Fruit fly (Drosophila melanogaster) whole organism, embryonic: Measurements from ENCODE around the gene Gr93d.

Source experiments
- ATbp ChIP-seq: fragments of 200-800 bp; sonication (Bioruptor generic); optimal IDR thresholded peaks from 2 replicates; lab custom pipeline; 2017; ENCODE audit warnings: missing biosample characterization, mild to moderate bottlenecking, missing genetic modification characterization, missing genetic modification reagents
- Atf-2 ChIP-seq: fragments of 200-800 bp; sonication (Bioruptor generic); optimal IDR thresholded peaks from 2 replicates; lab custom pipeline; 2016; ENCODE audit warnings: missing biosample characterization, missing genetic modification characterization
- CG1024 ChIP-seq: fragments of 200-800 bp; sonication (Bioruptor generic); IDR thresholded peaks from 2 replicates; pipeline ENCODE4 v1.3.6; 2022; ENCODE audit warnings: missing biosample characterization, missing genetic modification characterization
- CG10543 ChIP-seq: fragments of 200-800 bp; sonication (Bioruptor generic); optimal IDR thresholded peaks from 3 replicates; lab custom pipeline; 2017; ENCODE audit warnings: missing biosample characterization, mild to moderate bottlenecking, missing genetic modification characterization, moderate library complexity
- CG10979 ChIP-seq: fragments of 200-800 bp; sonication (Bioruptor generic); optimal IDR thresholded peaks from 2 replicates; lab custom pipeline; 2018; ENCODE audit warnings: missing biosample characterization, mild to moderate bottlenecking, missing genetic modification characterization, moderate library complexity
- CG11398 ChIP-seq: fragments of 200-800 bp; sonication (Bioruptor generic); optimal IDR thresholded peaks from 2 replicates; lab custom pipeline; 2016; ENCODE audit warnings: missing biosample characterization, missing genetic modification characterization
- CG11723 ChIP-seq: fragments of 200-800 bp; sonication (Bioruptor generic); optimal IDR thresholded peaks from 2 replicates; lab custom pipeline; 2017; ENCODE audit warnings: missing biosample characterization, mild to moderate bottlenecking, missing genetic modification characterization
- CG12744 ChIP-seq: fragments of 200-800 bp; sonication (Bioruptor generic); optimal IDR thresholded peaks from 2 replicates; lab custom pipeline; 2016; ENCODE audit warnings: missing biosample characterization, missing genetic modification characterization
- CG13123 ChIP-seq: fragments of 200-800 bp; sonication (Bioruptor generic); optimal IDR thresholded peaks from 2 replicates; lab custom pipeline; 2016; ENCODE audit warnings: missing biosample characterization, missing genetic modification characterization
- CG13287 ChIP-seq: fragments of 200-800 bp; sonication (Bioruptor generic); IDR thresholded peaks from 2 replicates; pipeline ENCODE4 v1.3.6; 2022; ENCODE audit warnings: missing biosample characterization, missing genetic modification characterization; ENCODE audit not compliant: partially characterized antibody
- CG1647 ChIP-seq: fragments of 200-800 bp; sonication (Bioruptor generic); optimal IDR thresholded peaks from 3 replicates; lab custom pipeline; 2016; ENCODE audit warnings: missing biosample characterization, missing genetic modification characterization
- CG17328 ChIP-seq: fragments of 200-800 bp; sonication (Bioruptor generic); IDR thresholded peaks from 2 replicates; pipeline ENCODE4 v1.3.6; 2022; ENCODE audit warnings: missing biosample characterization, missing genetic modification characterization
- CG4328 ChIP-seq: fragments of 200-800 bp; sonication (Bioruptor generic); optimal IDR thresholded peaks from 3 replicates; lab custom pipeline; 2017; ENCODE audit warnings: missing biosample characterization, missing genetic modification reagents, missing genetic modification characterization
- CG43689 ChIP-seq: fragments of 200-800 bp; sonication (Bioruptor generic); IDR thresholded peaks from 2 replicates; pipeline ENCODE4 v1.3.6; 2022; ENCODE audit warnings: missing biosample characterization, missing genetic modification characterization
- CG4617 ChIP-seq: fragments of 200-800 bp; sonication (Bioruptor generic); optimal IDR thresholded peaks from 3 replicates; lab custom pipeline; 2016; ENCODE audit warnings: missing biosample characterization, missing genetic modification characterization, borderline replicate concordance
- CG6854 ChIP-seq: fragments of 200-800 bp; sonication (Bioruptor generic); optimal IDR thresholded peaks from 3 replicates; lab custom pipeline; 2017; ENCODE audit warnings: missing biosample characterization, mild to moderate bottlenecking, missing genetic modification characterization
- CG7372 ChIP-seq: fragments of 200-800 bp; sonication (Bioruptor generic); IDR thresholded peaks from 2 replicates; pipeline ENCODE4 v1.3.6; 2022; ENCODE audit warnings: missing biosample characterization, missing genetic modification characterization
- CG8089 ChIP-seq: fragments of 200-800 bp; sonication (Bioruptor generic); optimal IDR thresholded peaks from 3 replicates; lab custom pipeline; 2016; ENCODE audit warnings: missing biosample characterization, missing genetic modification characterization
- CG8924 ChIP-seq: fragments of 200-800 bp; optimal IDR thresholded peaks from 3 replicates; lab custom pipeline; 2019; ENCODE audit warnings: missing biosample characterization, mild to moderate bottlenecking, missing genetic modification characterization, moderate library complexity
- D ChIP-seq, 2 experiments: fragments of 200-800 bp in 1 of 2; fragments of >200 bp in 1 of 2; sonication (Bioruptor generic) in 1 of 2; optimal IDR thresholded peaks; 2 replicates in 1 of 2; 3 replicates in 1 of 2; lab custom pipeline; 2017; ENCODE audit warnings: mild to moderate bottlenecking in 1 of 2, missing biosample characterization in 1 of 2, missing genetic modification characterization in 1 of 2, missing genetic modification reagents in 1 of 2
- D19A ChIP-seq: fragments of 200-800 bp; optimal IDR thresholded peaks from 3 replicates; lab custom pipeline; 2019; ENCODE audit warnings: missing biosample characterization, mild to moderate bottlenecking, missing genetic modification characterization, moderate library complexity
- Dfd ChIP-seq, 2 experiments: fragments of >200 bp; optimal IDR thresholded peaks; 2 replicates each; lab custom pipeline; 2017; ENCODE audit warnings: missing biosample characterization in 2 of 2, missing genetic modification characterization in 2 of 2
- HLH3B ChIP-seq: fragments of 200-800 bp; sonication (Bioruptor generic); IDR thresholded peaks from 2 replicates; pipeline ENCODE4 v1.3.6; 2022; ENCODE audit warnings: missing biosample characterization, missing genetic modification characterization
- HmgD ChIP-seq: fragments of 200-800 bp; sonication (Bioruptor generic); optimal IDR thresholded peaks from 3 replicates; lab custom pipeline; 2016; ENCODE audit warnings: missing biosample characterization, missing genetic modification characterization
- MTF-1 ChIP-seq: fragments of 200-800 bp; sonication (Bioruptor generic); optimal IDR thresholded peaks from 2 replicates; lab custom pipeline; 2018; ENCODE audit warnings: missing biosample characterization, mild to moderate bottlenecking, missing genetic modification characterization, borderline replicate concordance
- Mrtf ChIP-seq: fragments of 200-800 bp; sonication (Bioruptor generic); IDR thresholded peaks from 3 replicates; pipeline ENCODE4 v1.3.6; 2022; ENCODE audit warnings: missing biosample characterization, missing genetic modification characterization
- Myb ChIP-seq: fragments of 200-800 bp; sonication (Bioruptor generic); optimal IDR thresholded peaks from 2 replicates; lab custom pipeline; 2016; ENCODE audit warnings: missing biosample characterization, missing genetic modification characterization
- Nf-YC ChIP-seq: fragments of 200-800 bp; optimal IDR thresholded peaks from 3 replicates; lab custom pipeline; 2019; ENCODE audit warnings: missing biosample characterization, mild to moderate bottlenecking, missing genetic modification characterization, moderate library complexity
- Oli ChIP-seq: fragments of 200-800 bp; sonication (Bioruptor generic); optimal IDR thresholded peaks from 2 replicates; lab custom pipeline; 2018; ENCODE audit warnings: missing biosample characterization, mild to moderate bottlenecking, missing genetic modification characterization, moderate library complexity
- Spps ChIP-seq: fragments of 200-800 bp; sonication (Bioruptor generic); optimal IDR thresholded peaks from 2 replicates; lab custom pipeline; 2018; ENCODE audit warnings: missing biosample characterization, mild to moderate bottlenecking, missing genetic modification characterization
- ash1 ChIP-seq: fragments of 200-800 bp; sonication (Bioruptor generic); optimal IDR thresholded peaks from 2 replicates; lab custom pipeline; 2018; ENCODE audit warnings: missing biosample characterization, mild to moderate bottlenecking, missing genetic modification characterization
- bab2 ChIP-seq: fragments of 200-800 bp; sonication (Bioruptor generic); optimal IDR thresholded peaks from 2 replicates; lab custom pipeline; 2016; ENCODE audit warnings: missing biosample characterization, missing genetic modification characterization
- caup ChIP-seq: fragments of 200-800 bp; sonication (Bioruptor generic); optimal IDR thresholded peaks from 3 replicates; lab custom pipeline; 2017; ENCODE audit warnings: missing biosample characterization, mild to moderate bottlenecking, missing genetic modification characterization, moderate library complexity; ENCODE audit not compliant: severe bottlenecking
- dmrt99B ChIP-seq: fragments of 200-800 bp; sonication (Bioruptor generic); optimal IDR thresholded peaks from 2 replicates; lab custom pipeline; 2018; ENCODE audit warnings: missing biosample characterization, mild to moderate bottlenecking, missing genetic modification characterization, moderate library complexity
- dysf ChIP-seq: fragments of 200-800 bp; sonication (Bioruptor generic); IDR thresholded peaks from 3 replicates; pipeline ENCODE4 v1.3.6; 2022; ENCODE audit warnings: missing biosample characterization, missing genetic modification characterization
- fd64A ChIP-seq: fragments of 200-800 bp; sonication (Bioruptor generic); optimal IDR thresholded peaks from 3 replicates; lab custom pipeline; 2018; ENCODE audit warnings: missing biosample characterization, mild to moderate bottlenecking, missing genetic modification characterization
- gcm ChIP-seq: fragments of 200-800 bp; sonication (Bioruptor generic); optimal IDR thresholded peaks from 2 replicates; lab custom pipeline; 2019; ENCODE audit warnings: missing biosample characterization, mild to moderate bottlenecking, missing genetic modification characterization, moderate library complexity
- inv ChIP-seq: fragments of 200-800 bp; sonication (Bioruptor generic); IDR thresholded peaks from 2 replicates; pipeline ENCODE4 v1.3.6; 2022; ENCODE audit warnings: missing biosample characterization, missing genetic modification characterization; ENCODE audit not compliant: partially characterized antibody
- lola ChIP-seq, 3 experiments: fragments of >200 bp in 2 of 3; fragments of 200-800 bp in 1 of 3; sonication (Bioruptor generic) in 1 of 3; optimal IDR thresholded peaks; 2 replicates each; lab custom pipeline; 2017 to 2019; ENCODE audit warnings: missing biosample characterization in 3 of 3, missing genetic modification characterization in 3 of 3, mild to moderate bottlenecking in 1 of 3, moderate library complexity in 1 of 3
- maf-S ChIP-seq: fragments of 200-800 bp; sonication (Bioruptor generic); optimal IDR thresholded peaks from 2 replicates; lab custom pipeline; 2016; ENCODE audit warnings: missing biosample characterization, missing genetic modification characterization
- mam ChIP-seq: fragments of 200-800 bp; sonication (Bioruptor generic); optimal IDR thresholded peaks from 3 replicates; lab custom pipeline; 2016; ENCODE audit warnings: missing biosample characterization, missing genetic modification characterization
- ranshi ChIP-seq: fragments of 200-800 bp; sonication (Bioruptor generic); IDR thresholded peaks from 2 replicates; pipeline ENCODE4 v1.3.6; 2022; ENCODE audit warnings: missing biosample characterization, missing genetic modification characterization
- ro ChIP-seq: fragments of 200-800 bp; sonication (Bioruptor generic); IDR thresholded peaks from 2 replicates; pipeline ENCODE4 v1.3.6; 2022; ENCODE audit warnings: missing biosample characterization, missing genetic modification characterization
- sens ChIP-seq: fragments of 200-800 bp; sonication (Bioruptor generic); peaks from one replicate; lab custom pipeline; 2016; ENCODE audit warnings: missing biosample characterization, missing genetic modification characterization
- slbo ChIP-seq: fragments of 200-800 bp; sonication (Bioruptor generic); IDR thresholded peaks from 2 replicates; pipeline ENCODE4 v1.3.6; 2022; ENCODE audit warnings: missing biosample characterization, missing genetic modification characterization
- stwl ChIP-seq: fragments of 200-800 bp; sonication (Bioruptor generic); optimal IDR thresholded peaks from 3 replicates; lab custom pipeline; 2018; ENCODE audit warnings: missing biosample characterization, mild to moderate bottlenecking, missing genetic modification characterization, moderate library complexity
- tap ChIP-seq: fragments of 200-800 bp; optimal IDR thresholded peaks from 3 replicates; lab custom pipeline; 2019; ENCODE audit warnings: missing biosample characterization, mild to moderate bottlenecking, missing genetic modification characterization, moderate library complexity
- wor ChIP-seq: fragments of 200-800 bp; sonication (Bioruptor generic); IDR thresholded peaks from 2 replicates; pipeline ENCODE4 v1.3.6; 2022; ENCODE audit warnings: missing biosample characterization, missing genetic modification characterization

The Gr93d gene

dm6 chr3R:21837069-21837977, 9.1 kb downstream of the Gr93d start (continued):
- TF ChIP-seq maf-S (GFP tag; lab: Kevin White, UChicago) (no peak), CG8089 (GFP tag; lab: Kevin White, UChicago) (no peak), CG1647 (no peak), bab2 (no peak), CG6854 (GFP tag; lab: Kevin White, UChicago) (peak; percentile 8), dysf (peak; percentile 5; the same call in 1 of the 3 replicates), CG17328 (GFP tag; lab: Robert Waterston, UW) (no peak), D (optimal IDR thresholded peaks at IDR 0.05; lab: Kevin White, UChicago) (no peak), D (GFP tag; optimal IDR thresholded peaks at IDR 0.05; lab: Kevin White, UChicago) (peak; percentile 12), CG13287 (no peak), Spps (tag; lab: Kevin White, UChicago) (no peak), CG8924 (tag; lab: Kevin White, UChicago) (peak; percentile 34), sens (GFP tag; lab: Kevin White, UChicago) (no peak), Atf-2 (GFP tag; lab: Kevin White, UChicago) (no peak), ranshi (GFP tag; lab: Robert Waterston, UW) (peak; percentile 55; the same call in 1 of the 2 replicates), CG4328 (GFP tag; lab: Kevin White, UChicago) (no peak), CG12744 (GFP tag; lab: Kevin White, UChicago) (no peak), stwl (no peak), mam (no peak), lola (GFP tag; optimal IDR thresholded peaks at IDR 0.05; lab: Kevin White, UChicago) (no peak), CG11398 (GFP tag; lab: Kevin White, UChicago) (no peak), CG1024 (0 out of 2 replicates have a peak, but pooled peaks have one; percentile 3), D19A (tag; lab: Kevin White, UChicago) (peak; percentile 33), Mrtf (no peak), ATbp (GFP tag; lab: Kevin White, UChicago) (no peak), CG10543 (no peak), tap (tag; lab: Kevin White, UChicago) (peak; percentile 73), Nf-YC (tag; lab: Kevin White, UChicago) (no peak), ash1 (GFP tag; lab: Kevin White, UChicago) (no peak), HmgD (GFP tag; lab: Kevin White, UChicago) (no peak), ro (GFP tag; lab: Robert Waterston, UW) (no peak), slbo (GFP tag; lab: Robert Waterston, UW) (no peak), gcm (GFP tag; lab: Kevin White, UChicago) (no peak), CG10979 (tag; lab: Kevin White, UChicago) (peak; percentile 48), Oli (tag; lab: Kevin White, UChicago) (no peak), HLH3B (GFP tag; lab: Robert Waterston, UW) (peak; percentile 79), dmrt99B (tag; lab: Kevin White, UChicago) (peak; percentile 86), fd64A (GFP tag; lab: Kevin White, UChicago) (no peak), CG11723 (GFP tag; lab: Kevin White, UChicago) (no peak), Myb (no peak), inv (GFP tag; lab: Robert Waterston, UW) (no peak), CG4617 (GFP tag; lab: Kevin White, UChicago) (no peak), CG43689 (0 out of 2 replicates have a peak, but pooled peaks have one; percentile 40), caup (GFP tag; lab: Kevin White, UChicago) (peak; percentile 8), wor (GFP tag; lab: Robert Waterston, UW) (no peak), MTF-1 (GFP tag; lab: Kevin White, UChicago) (no peak), Dfd (GFP tag; optimal IDR thresholded peaks at IDR 0.05; lab: Kevin White, UChicago) (peak in 1 of 2 experiments; percentile 87), CG13123 (no peak), CG7372 (GFP tag; lab: Robert Waterston, UW) (no peak)
